Fruit fly (Drosophila melanogaster) whole organism, embryonic: ENCODE results near the gene Notum.
A peak's percentile ranks its signal among the peaks of the same experiment; 100 is the strongest.

Experiments used
- Asciz ChIP-seq: fragments of 200-800 bp; sonication (Bioruptor generic); optimal IDR thresholded peaks from 2 replicates; lab custom pipeline; 2017; ENCODE audit warnings: missing biosample characterization, mild to moderate bottlenecking, missing genetic modification characterization, missing genetic modification reagents
- Atf3 ChIP-seq: fragments of 200-800 bp; sonication (Bioruptor generic); optimal IDR thresholded peaks from 3 replicates; lab custom pipeline; 2016; ENCODE audit warnings: missing biosample characterization, missing genetic modification characterization
- CG10147 ChIP-seq: fragments of 200-800 bp; sonication (Bioruptor generic); optimal IDR thresholded peaks from 2 replicates; lab custom pipeline; 2019; ENCODE audit warnings: missing biosample characterization, mild to moderate bottlenecking, missing genetic modification characterization, moderate library complexity
- CG12104 ChIP-seq: fragments of 200-800 bp; sonication (Bioruptor generic); optimal IDR thresholded peaks from 3 replicates; lab custom pipeline; 2016; ENCODE audit warnings: missing biosample characterization, missing genetic modification characterization
- CG12299 ChIP-seq: fragments of 200-800 bp; sonication (Bioruptor generic); optimal IDR thresholded peaks from 2 replicates; lab custom pipeline; 2018; ENCODE audit warnings: missing biosample characterization, mild to moderate bottlenecking, missing genetic modification characterization
- CG17385 ChIP-seq: fragments of 200-800 bp; sonication (Bioruptor generic); optimal IDR thresholded peaks from 3 replicates; lab custom pipeline; 2018; ENCODE audit warnings: missing biosample characterization, mild to moderate bottlenecking, missing genetic modification characterization
- CG17912 ChIP-seq: fragments of 200-800 bp; sonication (Bioruptor generic); optimal IDR thresholded peaks from 2 replicates; lab custom pipeline; 2018; ENCODE audit warnings: missing biosample characterization, mild to moderate bottlenecking, missing genetic modification characterization
- CG18619 ChIP-seq: fragments of 200-800 bp; sonication (Bioruptor generic); optimal IDR thresholded peaks from 3 replicates; lab custom pipeline; 2017; ENCODE audit warnings: missing biosample characterization, mild to moderate bottlenecking, missing genetic modification characterization
- CG2120 ChIP-seq: fragments of 200-800 bp; sonication (Bioruptor generic); optimal IDR thresholded peaks from 3 replicates; lab custom pipeline; 2016; ENCODE audit warnings: missing biosample characterization, missing genetic modification characterization
- CG2202 ChIP-seq: fragments of 200-800 bp; sonication (Bioruptor generic); optimal IDR thresholded peaks from 2 replicates; lab custom pipeline; 2018; ENCODE audit warnings: missing biosample characterization, mild to moderate bottlenecking, missing genetic modification characterization
- CG30020 ChIP-seq: fragments of 200-800 bp; optimal IDR thresholded peaks from 2 replicates; lab custom pipeline; 2019; ENCODE audit warnings: missing biosample characterization, mild to moderate bottlenecking, missing genetic modification characterization, moderate library complexity
- CG31388 ChIP-seq: fragments of 200-800 bp; sonication (Bioruptor generic); optimal IDR thresholded peaks from 2 replicates; lab custom pipeline; 2016; ENCODE audit warnings: missing biosample characterization, missing genetic modification characterization
- CG4328 ChIP-seq: fragments of 200-800 bp; sonication (Bioruptor generic); optimal IDR thresholded peaks from 3 replicates; lab custom pipeline; 2017; ENCODE audit warnings: missing biosample characterization, missing genetic modification reagents, missing genetic modification characterization
- CG4617 ChIP-seq: fragments of 200-800 bp; sonication (Bioruptor generic); optimal IDR thresholded peaks from 3 replicates; lab custom pipeline; 2016; ENCODE audit warnings: missing biosample characterization, missing genetic modification characterization, borderline replicate concordance
- CG6683 ChIP-seq: fragments of 200-800 bp; sonication (Bioruptor generic); optimal IDR thresholded peaks from 2 replicates; lab custom pipeline; 2017; ENCODE audit warnings: missing biosample characterization, mild to moderate bottlenecking, missing genetic modification characterization, missing genetic modification reagents
- CG7745 ChIP-seq: fragments of 200-800 bp; sonication (Bioruptor generic); optimal IDR thresholded peaks from 2 replicates; lab custom pipeline; 2018; ENCODE audit warnings: missing biosample characterization, mild to moderate bottlenecking, missing genetic modification characterization, moderate library complexity
- CG7928 ChIP-seq: fragments of 200-800 bp; sonication (Bioruptor generic); optimal IDR thresholded peaks from 2 replicates; lab custom pipeline; 2017; ENCODE audit warnings: missing biosample characterization, mild to moderate bottlenecking, missing genetic modification characterization
- CoRest ChIP-seq: fragments of 200-800 bp; sonication (Bioruptor generic); optimal IDR thresholded peaks from 3 replicates; lab custom pipeline; 2018; ENCODE audit warnings: missing biosample characterization, mild to moderate bottlenecking, missing genetic modification characterization, moderate library complexity
- CrebB ChIP-seq: fragments of 200-800 bp; sonication (Bioruptor generic); optimal IDR thresholded peaks from 3 replicates; lab custom pipeline; 2018; ENCODE audit warnings: missing biosample characterization, mild to moderate bottlenecking, missing genetic modification characterization
- Dad ChIP-seq: fragments of 200-800 bp; sonication (Bioruptor generic); optimal IDR thresholded peaks from 3 replicates; lab custom pipeline; 2016; ENCODE audit warnings: missing biosample characterization, missing genetic modification characterization
- Ets97D ChIP-seq: fragments of 200-800 bp; sonication (Bioruptor generic); optimal IDR thresholded peaks from 3 replicates; lab custom pipeline; 2016; ENCODE audit warnings: missing biosample characterization, missing genetic modification characterization
- NC2α ChIP-seq: fragments of 200-800 bp; sonication (Bioruptor generic); optimal IDR thresholded peaks from 2 replicates; lab custom pipeline; 2016; ENCODE audit warnings: missing biosample characterization, missing genetic modification characterization
- Pdp1 ChIP-seq, 2 experiments: fragments of 200-800 bp; sonication (Bioruptor generic); optimal IDR thresholded peaks; 3 replicates each; lab custom pipeline; 2016; ENCODE audit warnings: missing biosample characterization in 2 of 2, missing genetic modification characterization in 2 of 2, mild to moderate bottlenecking in 1 of 2, moderate library complexity in 1 of 2
- Spps ChIP-seq: fragments of 200-800 bp; sonication (Bioruptor generic); optimal IDR thresholded peaks from 2 replicates; lab custom pipeline; 2018; ENCODE audit warnings: missing biosample characterization, mild to moderate bottlenecking, missing genetic modification characterization
- TFAM ChIP-seq: fragments of 200-800 bp; sonication (Bioruptor generic); optimal IDR thresholded peaks from 2 replicates; lab custom pipeline; 2017; ENCODE audit warnings: missing biosample characterization, missing genetic modification characterization, inconsistent platforms
- YL-1 ChIP-seq: fragments of 200-800 bp; sonication (Bioruptor generic); optimal IDR thresholded peaks from 3 replicates; lab custom pipeline; 2017; ENCODE audit warnings: missing biosample characterization, mild to moderate bottlenecking, missing genetic modification characterization
- abd-A ChIP-seq: fragments of 200-800 bp; sonication (Bioruptor generic); optimal IDR thresholded peaks from 3 replicates; lab custom pipeline; 2019; ENCODE audit warnings: missing biosample characterization, mild to moderate bottlenecking, missing genetic modification characterization, moderate library complexity
- ase ChIP-seq: fragments of 200-800 bp; sonication (Bioruptor generic); IDR thresholded peaks from 3 replicates; pipeline ENCODE4 v1.3.6; 2022; ENCODE audit warnings: missing biosample characterization, missing genetic modification characterization
- ash1 ChIP-seq: fragments of 200-800 bp; sonication (Bioruptor generic); optimal IDR thresholded peaks from 2 replicates; lab custom pipeline; 2018; ENCODE audit warnings: missing biosample characterization, mild to moderate bottlenecking, missing genetic modification characterization
- bsh ChIP-seq, 2 experiments: fragments of 200-800 bp; sonication (Bioruptor generic); optimal IDR thresholded peaks; 2 replicates each; lab custom pipeline; 2017 to 2018; ENCODE audit warnings: mild to moderate bottlenecking in 2 of 2, missing biosample characterization in 2 of 2, missing genetic modification characterization in 2 of 2, moderate library complexity in 1 of 2
- caup ChIP-seq: fragments of 200-800 bp; sonication (Bioruptor generic); optimal IDR thresholded peaks from 3 replicates; lab custom pipeline; 2017; ENCODE audit warnings: missing biosample characterization, mild to moderate bottlenecking, missing genetic modification characterization, moderate library complexity; ENCODE audit not compliant: severe bottlenecking
- chn ChIP-seq: fragments of 200-800 bp; sonication (Bioruptor generic); optimal IDR thresholded peaks from 2 replicates; lab custom pipeline; 2016; ENCODE audit warnings: missing biosample characterization, missing genetic modification characterization
- dysf ChIP-seq: fragments of 200-800 bp; sonication (Bioruptor generic); IDR thresholded peaks from 3 replicates; pipeline ENCODE4 v1.3.6; 2022; ENCODE audit warnings: missing biosample characterization, missing genetic modification characterization
- fru ChIP-seq: fragments of >200 bp; optimal IDR thresholded peaks from 2 replicates; lab custom pipeline; 2017
- kay ChIP-seq: fragments of 200-800 bp; sonication (Bioruptor generic); optimal IDR thresholded peaks from 2 replicates; lab custom pipeline; 2016; ENCODE audit warnings: missing biosample characterization, missing genetic modification characterization
- klu ChIP-seq: fragments of 200-800 bp; sonication (Bioruptor generic); IDR thresholded peaks from 2 replicates; pipeline ENCODE4 v1.3.6; 2022; ENCODE audit warnings: missing biosample characterization, missing genetic modification characterization
- lmd ChIP-seq: fragments of 200-800 bp; sonication (Bioruptor generic); IDR thresholded peaks from 2 replicates; pipeline ENCODE4 v1.3.6; 2022; ENCODE audit warnings: missing biosample characterization, missing genetic modification characterization
- otp ChIP-seq: fragments of 200-800 bp; sonication (Bioruptor generic); IDR thresholded peaks from 3 replicates; pipeline ENCODE4, ENCODE4 v1.3.6; 2022; ENCODE audit warnings: missing biosample characterization, missing genetic modification characterization
- pan ChIP-seq, 4 experiments: fragments of >200 bp in 3 of 4; fragments of 200-800 bp in 1 of 4; sonication (Bioruptor generic) in 1 of 4; optimal IDR thresholded peaks in 3 of 4; IDR thresholded peaks in 1 of 4; 2 replicates each; pipeline versions ENCODE4 v1.3.6 to Lab custom; 2017 to 2022; ENCODE audit warnings: missing biosample characterization in 2 of 4, missing genetic modification characterization in 2 of 4, mixed read lengths in 1 of 4
- pum ChIP-seq: fragments of 200-800 bp; sonication (Bioruptor generic); optimal IDR thresholded peaks from 2 replicates; lab custom pipeline; 2016; ENCODE audit warnings: missing biosample characterization, missing genetic modification characterization
- salm ChIP-seq: fragments of 200-800 bp; sonication (Bioruptor generic); optimal IDR thresholded peaks from 2 replicates; lab custom pipeline; 2018; ENCODE audit warnings: missing biosample characterization, mild to moderate bottlenecking, missing genetic modification characterization
- stwl ChIP-seq: fragments of 200-800 bp; sonication (Bioruptor generic); optimal IDR thresholded peaks from 3 replicates; lab custom pipeline; 2018; ENCODE audit warnings: missing biosample characterization, mild to moderate bottlenecking, missing genetic modification characterization, moderate library complexity
- sug ChIP-seq: fragments of 200-800 bp; optimal IDR thresholded peaks from 2 replicates; lab custom pipeline; 2019; ENCODE audit warnings: missing biosample characterization, mild to moderate bottlenecking, missing genetic modification characterization, moderate library complexity
- tx ChIP-seq: fragments of 200-800 bp; sonication (Bioruptor generic); optimal IDR thresholded peaks from 2 replicates; lab custom pipeline; 2016; ENCODE audit warnings: missing biosample characterization, missing genetic modification characterization
- unpg ChIP-seq: fragments of 200-800 bp; sonication (Bioruptor generic); optimal IDR thresholded peaks from 3 replicates; lab custom pipeline; 2018; ENCODE audit warnings: missing biosample characterization, mild to moderate bottlenecking, missing genetic modification characterization, moderate library complexity
- vfl ChIP-seq: fragments of 200-800 bp; sonication (Bioruptor generic); optimal IDR thresholded peaks from 2 replicates; lab custom pipeline; 2016; ENCODE audit warnings: missing biosample characterization, missing genetic modification characterization
- wek ChIP-seq: fragments of 200-800 bp; sonication (Bioruptor generic); optimal IDR thresholded peaks from 3 replicates; lab custom pipeline; 2018; ENCODE audit warnings: missing biosample characterization, mild to moderate bottlenecking, missing genetic modification characterization, moderate library complexity

Gene Notum

DNA sequence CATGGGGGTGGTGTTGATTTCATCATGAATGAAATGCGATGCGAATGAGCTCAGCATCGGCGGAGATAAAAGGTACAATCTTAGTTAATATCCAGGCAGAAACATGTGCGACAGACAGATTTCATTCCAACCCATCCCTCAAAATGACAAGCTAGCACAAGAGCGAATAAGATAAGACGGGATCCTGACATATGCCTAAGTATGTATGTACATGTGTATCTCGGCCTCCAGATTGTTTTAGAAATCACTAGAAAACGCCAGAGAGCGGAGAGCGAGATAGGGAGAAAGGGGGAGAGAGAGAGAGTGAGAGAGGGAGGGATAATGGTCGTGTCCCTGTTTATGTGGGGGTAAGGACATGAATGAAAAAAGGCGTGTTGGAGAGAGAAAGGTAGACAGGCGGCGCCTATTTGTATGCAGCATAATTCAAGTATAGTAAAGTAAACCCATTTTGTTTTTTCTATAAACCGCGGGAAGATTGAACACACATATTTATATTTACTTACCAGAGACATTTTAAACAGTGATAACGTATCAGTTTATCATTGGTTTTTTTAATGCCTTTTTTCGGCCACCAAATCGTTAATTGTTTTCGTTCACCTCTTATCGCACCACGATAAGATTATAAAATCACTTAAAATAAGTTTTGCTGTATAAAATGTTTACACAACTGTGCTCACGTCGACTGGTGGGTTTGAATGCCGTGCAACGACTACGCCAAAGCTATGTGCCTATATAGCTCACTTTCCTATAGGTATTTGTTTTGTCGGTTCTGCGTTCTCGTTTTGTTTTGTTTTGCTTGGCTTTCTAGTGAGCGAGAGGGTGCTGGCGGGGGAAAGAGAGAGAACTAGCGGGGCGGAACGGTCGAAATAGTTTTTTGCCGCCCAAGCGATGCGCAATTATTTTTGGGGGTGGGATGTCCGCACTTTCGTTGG is 26.9 kb downstream of the Notum start (continued):
- TF ChIP-seq Dad (GFP tag; lab: Kevin White, UChicago) (no peak), otp (0 out of 3 replicates have a peak, but pooled peaks have one; percentile 17), pum (GFP tag; lab: Kevin White, UChicago) (peak; percentile 8), CG17385 (GFP tag; lab: Kevin White, UChicago) (peak; percentile 34), CG12104 (no peak), TFAM (no peak), kay (no peak), sug (tag; lab: Kevin White, UChicago) (peak; percentile 63), Ets97D (GFP tag; lab: Kevin White, UChicago) (no peak), CrebB (tag; lab: Kevin White, UChicago) (peak; percentile 82), wek (GFP tag; lab: Kevin White, UChicago) (peak; percentile 43), CG30020 (no peak), dysf (no peak), lmd (GFP tag; lab: Robert Waterston, UW) (peak; percentile 12; the same call in 1 of the 2 replicates), CG17912 (GFP tag; lab: Kevin White, UChicago) (peak; percentile 52), CG10147 (GFP tag; lab: Kevin White, UChicago) (peak; percentile 27), chn (peak; percentile 6), unpg (GFP tag; lab: Kevin White, UChicago) (peak; percentile 31), bsh (GFP tag; optimal IDR thresholded peaks at IDR 0.05; lab: Kevin White, UChicago) (peak; percentile 19 to 57), CG4328 (GFP tag; lab: Kevin White, UChicago) (peak; percentile 66), CG7928 (GFP tag; lab: Kevin White, UChicago) (no peak), CG18619 (GFP tag; lab: Kevin White, UChicago) (no peak), caup (peak; percentile 44), YL-1 (GFP tag; lab: Kevin White, UChicago) (peak; percentile 53), ash1 (peak; percentile 56), Spps (tag; lab: Kevin White, UChicago) (no peak), CG6683 (GFP tag; lab: Kevin White, UChicago) (no peak), CoRest (tag; lab: Kevin White, UChicago) (peak; percentile 9), abd-A (tag; lab: Kevin White, UChicago) (peak; percentile 23), CG12299 (peak; percentile 65), vfl (GFP tag; lab: Kevin White, UChicago) (peak; percentile 30), Atf3 (GFP tag; lab: Kevin White, UChicago) (no peak), ase (GFP tag; lab: Robert Waterston, UW) (no peak), Pdp1 (GFP tag; optimal IDR thresholded peaks at IDR 0.05; lab: Kevin White, UChicago) (peak in 1 of 2 experiments; percentile 59), tx (GFP tag; lab: Kevin White, UChicago) (no peak), CG4617 (GFP tag; lab: Kevin White, UChicago) (no peak), Asciz (GFP tag; lab: Kevin White, UChicago) (peak; percentile 47), pan (optimal IDR thresholded peaks at IDR 0.05; lab: Kevin White, UChicago) (no peak), pan (GFP tag; optimal IDR thresholded peaks at IDR 0.05 in 1 of 2, IDR thresholded peaks at IDR 0.05 in 1 of 2) (peak in 1 of 2 experiments; percentile 37), salm (tag; lab: Kevin White, UChicago) (peak; percentile 34), stwl (no peak), fru (lab: Kevin White, UChicago) (no peak), CG2120 (GFP tag; lab: Kevin White, UChicago) (no peak), klu (GFP tag; lab: Robert Waterston, UW) (no peak), NC2α (no peak), CG31388 (no peak), CG7745 (tag; lab: Kevin White, UChicago) (peak; percentile 22), CG2202 (no peak)
